Fruit fly (Drosophila melanogaster) whole organism: ENCODE data around the gene Ir75d.

Source experiments
- CG8478 ChIP-seq: fragments of >200 bp; optimal IDR thresholded peaks from 2 replicates; lab custom pipeline; 2018; ENCODE audit warnings: inconsistent platforms
- Dll ChIP-seq: fragments of >200 bp; optimal IDR thresholded peaks from 2 replicates; lab custom pipeline; 2017
- EcR ChIP-seq, 2 experiments: fragments of >200 bp; optimal IDR thresholded peaks; 2 replicates each; lab custom pipeline; 2017; ENCODE audit warnings: missing biosample characterization in 2 of 2, missing genetic modification characterization in 2 of 2, missing genetic modification reagents in 2 of 2
- pan ChIP-seq: fragments of >200 bp; optimal IDR thresholded peaks from 2 replicates; lab custom pipeline; 2017
- psq ChIP-seq: fragments of >200 bp; optimal IDR thresholded peaks from 2 replicates; lab custom pipeline; 2017
- usp ChIP-seq: fragments of >200 bp; optimal IDR thresholded peaks from 2 replicates; lab custom pipeline; 2017; ENCODE audit warnings: missing biosample characterization, missing genetic modification characterization, mixed read lengths

Ir75d gene

dm6 chr3L:18889222-18889866 lies 21.6 kb downstream of the Ir75d start:
- TF ChIP-seq Dll (no peak), EcR (GFP tag; optimal IDR thresholded peaks at IDR 0.05; lab: Kevin White, UChicago) (no peak), psq (lab: Kevin White, UChicago) (no peak), CG8478 (lab: Kevin White, UChicago) (no peak), usp (GFP tag; lab: Kevin White, UChicago) (no peak), pan (lab: Kevin White, UChicago) (no peak)

- TF ChIP-seq Dll (no peak), pan (lab: Kevin White, UChicago) (no peak), CG8478 (lab: Kevin White, UChicago) (no peak), usp (GFP tag; lab: Kevin White, UChicago) (no peak), EcR (GFP tag; optimal IDR thresholded peaks at IDR 0.05; lab: Kevin White, UChicago) (no peak), psq (lab: Kevin White, UChicago) (no peak)
Observed at dm6 chr3L:18881613-18882012, 29.4 kb downstream of the Ir75d start.

dm6 chr3L:18872440-18872839 lies 38.5 kb downstream of the Ir75d start, which contains the start of the genes Rad9 and Uggt:
Gene Rad9 (minus strand): TSS chr3L:18872553.
Gene Uggt (plus strand): TSS chr3L:18872747.
- TF ChIP-seq psq (lab: Kevin White, UChicago): no peak
- no peak for TF ChIP-seq EcR (GFP tag; optimal IDR thresholded peaks at IDR 0.05; lab: Kevin White, UChicago)
- TF ChIP-seq pan (lab: Kevin White, UChicago): no peak
- no peak for TF ChIP-seq CG8478 (lab: Kevin White, UChicago)

- no peak for TF ChIP-seq EcR (GFP tag; optimal IDR thresholded peaks at IDR 0.05; lab: Kevin White, UChicago)
- no peak for TF ChIP-seq psq (lab: Kevin White, UChicago)
- TF ChIP-seq usp (GFP tag; lab: Kevin White, UChicago): no peak
- TF ChIP-seq CG8478 (lab: Kevin White, UChicago): no peak
Observed at dm6 chr3L:18870027-18870426, 41.0 kb downstream of the Ir75d start, which contains the start of gene Blos3. Gene Blos3 (plus strand): TSS chr3L:18870224.

dm6 chr3L:18869035-18869826 lies 41.8 kb downstream of the Ir75d start, which contains the start of gene Grx1:
Gene Grx1 (plus strand): TSS chr3L:18869230.
- TF ChIP-seq CG8478 (lab: Kevin White, UChicago): no peak
- TF ChIP-seq EcR (GFP tag; optimal IDR thresholded peaks at IDR 0.05; lab: Kevin White, UChicago): no peak
- TF ChIP-seq usp (GFP tag; lab: Kevin White, UChicago): no peak
- TF ChIP-seq Dll: no peak
- no peak for TF ChIP-seq pan (lab: Kevin White, UChicago)
- no peak for TF ChIP-seq psq (lab: Kevin White, UChicago)

dm6 chr3L:18867521-18867920 lies 43.5 kb downstream of the Ir75d start, which contains the start of gene Dysb:
Gene Dysb (plus strand): TSS chr3L:18867771.
- TF ChIP-seq CG8478 (lab: Kevin White, UChicago) (no peak), EcR (GFP tag; optimal IDR thresholded peaks at IDR 0.05; lab: Kevin White, UChicago) (no peak)

dm6 chr3L:18865447-18866367 lies 45.3 kb downstream of the Ir75d start, which contains the start of gene CG14074:
Gene CG14074 (plus strand): TSS chr3L:18866225.
- TF ChIP-seq CG8478 (lab: Kevin White, UChicago): peak; percentile 20
- TF ChIP-seq Dll: no peak

dm6 chr3L:18863327-18863726 lies 47.7 kb downstream of the Ir75d start, which contains the start of gene CG6865:
Gene CG6865 (plus strand): TSS chr3L:18863647.
- TF ChIP-seq pan (lab: Kevin White, UChicago) (no peak), Dll (no peak), psq (lab: Kevin White, UChicago) (no peak), CG8478 (lab: Kevin White, UChicago) (no peak), usp (GFP tag; lab: Kevin White, UChicago) (no peak), EcR (GFP tag; optimal IDR thresholded peaks at IDR 0.05; lab: Kevin White, UChicago) (no peak)

dm6 chr3L:18861893-18862292 lies 49.1 kb downstream of the Ir75d start:
- no peak for TF ChIP-seq usp (GFP tag; lab: Kevin White, UChicago)
- no peak for TF ChIP-seq CG8478 (lab: Kevin White, UChicago)
- no peak for TF ChIP-seq EcR (GFP tag; optimal IDR thresholded peaks at IDR 0.05; lab: Kevin White, UChicago)
- no peak for TF ChIP-seq pan (lab: Kevin White, UChicago)
- TF ChIP-seq psq (lab: Kevin White, UChicago): no peak
- TF ChIP-seq Dll: no peak

- TF ChIP-seq Dll (no peak), pan (lab: Kevin White, UChicago) (no peak), usp (GFP tag; lab: Kevin White, UChicago) (no peak), psq (lab: Kevin White, UChicago) (no peak), EcR (GFP tag; optimal IDR thresholded peaks at IDR 0.05; lab: Kevin White, UChicago) (no peak), CG8478 (lab: Kevin White, UChicago) (no peak)
Observed at dm6 chr3L:18860467-18860866, 50.5 kb downstream of the Ir75d start.
